Worm (Caenorhabditis elegans): Measurements from ENCODE around the gene R01H2.7.

DNA sequence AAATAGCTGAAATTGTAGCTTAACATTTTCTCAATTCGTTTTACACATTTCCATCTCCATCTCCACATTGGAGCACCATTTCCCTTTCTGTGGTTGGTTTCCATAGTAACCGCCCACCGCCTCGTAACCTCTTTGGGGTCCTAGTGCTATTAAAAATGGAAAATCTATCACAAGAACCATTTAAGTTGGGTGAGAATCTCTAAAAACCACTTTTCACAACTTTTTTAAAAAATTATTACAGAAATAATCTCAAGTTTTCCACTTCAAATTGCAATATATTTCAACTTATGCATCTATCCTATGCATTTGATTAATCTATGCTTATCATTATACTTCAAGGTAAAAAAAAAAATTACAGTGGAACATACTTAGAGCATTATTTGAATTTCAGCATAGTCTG is 24.4 kb upstream of the R01H2.7 start, which contains the start of gene tmem-17:
- TF ChIP-seq snpc-4 (tag; optimal IDR thresholded peaks at IDR 0.05): no peak
- TF ChIP-seq elt-3 (tag; optimal IDR thresholded peaks at IDR 0.05): no peak
- no peak for TF ChIP-seq zag-1 (tag; optimal IDR thresholded peaks at IDR 0.05)
- no peak for TF ChIP-seq nhr-237 (tag; optimal IDR thresholded peaks at IDR 0.05)
- no peak for TF ChIP-seq pqm-1 (tag; optimal IDR thresholded peaks at IDR 0.05)
- TF ChIP-seq nhr-85 (tag): no peak

Measured in whole organism, L1 larva.